Worm (Caenorhabditis elegans): ENCODE measurements around the gene skr-17.

DNA sequence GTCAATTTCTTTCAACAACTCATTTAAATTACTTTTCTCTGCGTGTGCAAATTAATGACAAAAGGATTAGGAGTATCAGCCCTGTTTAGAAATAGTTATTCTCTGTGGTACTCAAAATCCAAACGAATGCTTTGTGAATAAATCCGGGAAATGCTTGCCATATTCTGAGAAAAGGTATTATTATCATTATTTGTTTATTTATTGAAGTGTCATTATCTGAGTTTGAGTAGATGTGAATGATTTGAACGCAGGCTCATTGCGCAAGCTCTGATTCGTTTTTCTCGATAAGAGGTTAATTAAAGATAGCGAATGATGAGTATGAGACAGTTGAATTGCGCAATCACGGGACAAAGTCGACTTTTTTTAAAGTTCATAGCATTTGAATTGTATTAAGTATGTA lies 44.6 kb downstream of the skr-17 start:
- TF ChIP-seq unc-62 (GFP tag; optimal IDR thresholded peaks at IDR 0.05): no peak
- no peak for TF ChIP-seq lin-39 (tag; optimal IDR thresholded peaks at IDR 0.05)
- TF ChIP-seq nfya-1 (tag; optimal IDR thresholded peaks at IDR 0.05; ENCODE audit: insufficient read depth): no peak
- TF ChIP-seq zag-1 (tag; optimal IDR thresholded peaks at IDR 0.05): no peak
- TF ChIP-seq sea-2 (GFP tag; optimal IDR thresholded peaks at IDR 0.05): no peak
- TF ChIP-seq ceh-28 (tag; optimal IDR thresholded peaks at IDR 0.05): no peak
- no peak for TF ChIP-seq snpc-4 (tag; optimal IDR thresholded peaks at IDR 0.05)
- TF ChIP-seq nhr-25 (tag; optimal IDR thresholded peaks at IDR 0.05): no peak
- TF ChIP-seq nhr-237 (tag; optimal IDR thresholded peaks at IDR 0.05): no peak
- no peak for TF ChIP-seq ZK546.5 (tag; optimal IDR thresholded peaks at IDR 0.05)

Data from whole organism, L3 larva.